Worm (Caenorhabditis elegans): Measurements from ENCODE around the gene W06D11.1.

- TF ChIP-seq him-1 (tag; optimal IDR thresholded peaks at IDR 0.05), result no peak
- no peak for TF ChIP-seq dao-5 (tag; optimal IDR thresholded peaks at IDR 0.05)
- no peak for TF ChIP-seq W03F9.2 (tag; optimal IDR thresholded peaks at IDR 0.05)
Observed at ce11 chrX:12284161-12284560, 10.2 kb upstream of the W06D11.1 start.

Data from whole organism, L4/young adult.